Worm (Caenorhabditis elegans): Measurements from ENCODE around the gene twk-4.

ce11 chrII:9152231-9152630, 41.9 kb downstream of the twk-4 start, which contains the start of gene col-78:
- TF ChIP-seq pha-2 (tag; optimal IDR thresholded peaks at IDR 0.05): no peak
- TF ChIP-seq unc-3 (GFP tag; conservative IDR thresholded peaks at IDR 0.05): no peak
- no peak for TF ChIP-seq unc-3 (tag; optimal IDR thresholded peaks at IDR 0.05)
- TF ChIP-seq mec-3 (tag; optimal IDR thresholded peaks at IDR 0.05; ENCODE audit: borderline replicate concordance): no peak
- TF ChIP-seq fkh-6 (tag; optimal IDR thresholded peaks at IDR 0.05): no peak
- TF ChIP-seq ceh-6 (GFP tag; optimal IDR thresholded peaks at IDR 0.05): no peak
- TF ChIP-seq tbx-2 (tag; optimal IDR thresholded peaks at IDR 0.05): no peak
- TF ChIP-seq lim-6 (tag; optimal IDR thresholded peaks at IDR 0.05): no peak
- no peak for TF ChIP-seq dmd-4 (tag; optimal IDR thresholded peaks at IDR 0.05; ENCODE audit: borderline replicate concordance)
- no peak for TF ChIP-seq madf-2 (tag; optimal IDR thresholded peaks at IDR 0.05)
- TF ChIP-seq ref-2 (tag; optimal IDR thresholded peaks at IDR 0.05): no peak
- TF ChIP-seq pqm-1 (tag; optimal IDR thresholded peaks at IDR 0.05): no peak
- no peak for TF ChIP-seq ceh-22 (tag; optimal IDR thresholded peaks at IDR 0.05)
- no peak for TF ChIP-seq lin-11 (tag; optimal IDR thresholded peaks at IDR 0.05)

Measured in whole organism, late embryonic.